Worm (Caenorhabditis elegans) whole organism, midembryonic: ENCODE results near the gene pkd-2.

Experiments
- cog-1 ChIP-seq: sonication (generic microtip); optimal IDR thresholded peaks from 2 replicates; lab custom pipeline; 2016; ENCODE audit warnings: missing genetic modification characterization, missing compliant biosample characterization
- flt-1 ChIP-seq: fragments of 200-800 bp; sonication (Bioruptor generic); IDR thresholded peaks from 2 replicates; pipeline ENCODE4 v1.3.6; 2022; ENCODE audit warnings: missing genetic modification characterization, missing compliant biosample characterization

ce11 chrIV:15275363-15275854 lies 40.6 kb upstream of the pkd-2 start, which contains the start of gene ccg-1:
- TF ChIP-seq flt-1 (GFP tag; lab: Robert Waterston, UW) (no peak), cog-1 (tag; lab: Kevin White, UChicago) (no peak)
